Worm (Caenorhabditis elegans) whole organism, midembryonic: ENCODE data around the gene nlp-22.

Experiments
- T22C8.4 ChIP-seq: fragments of 200-800 bp; sonication (Bioruptor generic); IDR thresholded peaks from 2 replicates; pipeline ENCODE4 v1.3.6; 2022; ENCODE audit warnings: missing genetic modification characterization, missing compliant biosample characterization
- cog-1 ChIP-seq: sonication (generic microtip); optimal IDR thresholded peaks from 2 replicates; lab custom pipeline; 2016; ENCODE audit warnings: missing genetic modification characterization, missing compliant biosample characterization
- flt-1 ChIP-seq: fragments of 200-800 bp; sonication (Bioruptor generic); IDR thresholded peaks from 2 replicates; pipeline ENCODE4 v1.3.6; 2022; ENCODE audit warnings: missing genetic modification characterization, missing compliant biosample characterization
- klf-2 ChIP-seq: fragments of 200-800 bp; sonication (Bioruptor generic); conservative IDR thresholded peaks from 2 replicates; pipeline ENCODE4 v1.3.6; 2022; ENCODE audit warnings: missing genetic modification reagents, missing genetic modification characterization, missing compliant biosample characterization
- med-1 ChIP-seq: sonication (generic microtip); optimal IDR thresholded peaks from 2 replicates; lab custom pipeline; 2017; ENCODE audit warnings: missing genetic modification characterization, mild to moderate bottlenecking, missing compliant biosample characterization, antibody characterized with exemption, missing genetic modification reagents; ENCODE audit not compliant: insufficient read depth
- ref-1 ChIP-seq: fragments of 200-800 bp; sonication (Bioruptor generic); conservative IDR thresholded peaks from 2 replicates; pipeline ENCODE4 v1.3.6; 2022; ENCODE audit warnings: missing genetic modification reagents, missing genetic modification characterization, missing compliant biosample characterization
- tab-1 ChIP-seq: fragments of 200-800 bp; sonication (Bioruptor generic); IDR thresholded peaks from 2 replicates; pipeline ENCODE4 v1.3.6; 2022; ENCODE audit warnings: missing genetic modification characterization, missing compliant biosample characterization
- ztf-23 ChIP-seq: fragments of 200-800 bp; sonication (Bioruptor generic); IDR thresholded peaks from 2 replicates; pipeline ENCODE4 v1.3.6; 2022; ENCODE audit warnings: missing genetic modification reagents, missing genetic modification characterization, missing compliant biosample characterization
- ztf-29 ChIP-seq: fragments of 200-800 bp; sonication (Bioruptor generic); IDR thresholded peaks from 2 replicates; pipeline ENCODE4 v1.3.6; 2022; ENCODE audit warnings: missing genetic modification reagents, missing genetic modification characterization, missing compliant biosample characterization

The nlp-22 gene

DNA sequence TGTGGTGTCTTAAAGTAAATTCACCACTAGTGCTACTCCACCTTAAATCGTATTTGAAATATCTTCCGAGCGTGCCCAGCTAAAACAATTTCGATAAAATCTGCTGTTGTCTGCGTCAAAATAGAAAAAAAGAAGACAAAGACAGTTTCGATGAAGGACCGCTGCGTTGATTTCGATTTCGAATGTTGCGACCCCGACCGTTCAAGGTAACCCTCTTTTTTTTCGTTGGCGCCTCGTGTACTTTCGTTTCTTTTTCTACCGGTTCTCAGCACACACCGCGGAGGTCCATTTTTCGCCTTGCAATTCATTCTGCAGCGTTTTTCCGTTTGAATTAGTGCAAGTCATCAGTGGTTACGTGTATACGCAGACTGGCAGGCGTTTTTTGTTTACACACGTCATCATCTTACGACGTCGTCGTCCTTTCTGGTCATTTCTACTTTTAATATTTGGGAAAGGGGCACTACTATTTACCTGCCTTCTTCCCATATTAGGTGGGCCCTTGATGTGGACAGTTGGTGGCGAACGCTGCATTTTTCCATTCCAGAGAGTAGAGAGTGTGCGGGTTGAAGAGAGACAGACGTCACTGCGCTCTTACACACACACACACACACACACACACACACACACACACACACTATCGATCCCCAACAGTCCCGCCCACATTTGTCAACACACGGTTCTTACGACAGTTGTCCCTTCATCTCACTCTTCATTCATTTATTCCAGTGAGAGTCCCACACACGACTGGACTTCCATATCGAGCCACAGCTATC, 26.3 kb upstream of the nlp-22 start:
- TF ChIP-seq med-1 (no peak), cog-1 (tag; lab: Kevin White, UChicago) (peak; percentile 8), ztf-29 (GFP tag; lab: Robert Waterston, UW) (no peak), flt-1 (GFP tag; lab: Robert Waterston, UW) (no peak), T22C8.4 (peak; percentile 17; the same call in 1 of the 2 replicates)

DNA sequence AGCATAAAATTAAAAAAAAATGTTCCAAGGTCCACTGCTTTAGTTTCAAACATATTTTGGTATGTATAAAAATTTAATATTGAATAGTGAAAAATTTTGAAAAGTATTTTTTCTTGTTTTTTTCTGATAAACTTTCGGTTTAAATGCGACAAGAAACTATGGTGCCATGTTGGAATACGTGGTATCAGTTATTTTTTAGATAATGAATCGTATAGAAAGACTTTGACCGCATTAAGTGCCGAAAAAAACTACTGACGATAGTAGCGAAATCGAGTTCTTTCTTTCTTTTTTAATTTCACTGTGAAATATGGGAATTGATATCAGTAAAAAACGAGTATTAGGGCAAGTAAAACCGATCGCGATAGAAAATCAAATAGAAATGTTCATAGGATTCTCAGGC, 24.0 kb upstream of the nlp-22 start, which contains the start of gene T24D8.6:
T24D8.6 (minus strand) TSS at position 101 of the 400 bp plus-strand sequence.
- no peak for TF ChIP-seq T22C8.4
- no peak for TF ChIP-seq klf-2 (GFP tag; lab: Robert Waterston, UW)
- no peak for TF ChIP-seq tab-1 (GFP tag; lab: Robert Waterston, UW)
- TF ChIP-seq med-1 = no peak
- no peak for TF ChIP-seq ztf-23
- no peak for TF ChIP-seq flt-1 (GFP tag; lab: Robert Waterston, UW)
- TF ChIP-seq cog-1 (tag; lab: Kevin White, UChicago) = no peak
- no peak for TF ChIP-seq ref-1 (GFP tag; lab: Robert Waterston, UW)
- TF ChIP-seq ztf-29 (GFP tag; lab: Robert Waterston, UW) = no peak

DNA sequence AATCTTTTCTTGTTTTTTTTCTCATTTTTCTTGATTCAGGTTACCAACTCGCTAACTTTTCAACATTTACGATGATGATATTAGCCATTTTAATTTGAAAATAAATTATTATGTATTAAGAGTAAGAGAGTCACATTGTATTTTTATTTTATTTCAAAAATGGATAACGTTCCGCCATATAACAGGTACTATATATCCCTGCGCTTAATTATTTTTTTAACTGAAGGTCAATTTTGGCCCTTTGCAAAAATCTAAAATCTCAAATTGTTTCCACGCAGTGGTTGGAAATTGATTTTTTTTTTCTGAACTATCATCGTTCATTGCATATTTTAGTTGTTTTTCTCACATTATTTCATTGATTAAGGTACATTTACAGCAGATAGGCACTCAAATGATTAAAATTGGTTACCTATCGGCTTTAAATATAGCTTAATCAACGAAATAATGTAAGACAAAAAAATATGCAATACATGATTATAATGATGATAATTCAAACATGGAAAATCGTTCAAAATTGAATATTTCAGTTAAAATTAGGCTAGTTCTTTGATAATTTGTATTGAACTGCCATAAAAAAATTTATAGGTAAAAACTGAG, 22.9 kb upstream of the nlp-22 start:
- no peak for TF ChIP-seq T22C8.4

DNA sequence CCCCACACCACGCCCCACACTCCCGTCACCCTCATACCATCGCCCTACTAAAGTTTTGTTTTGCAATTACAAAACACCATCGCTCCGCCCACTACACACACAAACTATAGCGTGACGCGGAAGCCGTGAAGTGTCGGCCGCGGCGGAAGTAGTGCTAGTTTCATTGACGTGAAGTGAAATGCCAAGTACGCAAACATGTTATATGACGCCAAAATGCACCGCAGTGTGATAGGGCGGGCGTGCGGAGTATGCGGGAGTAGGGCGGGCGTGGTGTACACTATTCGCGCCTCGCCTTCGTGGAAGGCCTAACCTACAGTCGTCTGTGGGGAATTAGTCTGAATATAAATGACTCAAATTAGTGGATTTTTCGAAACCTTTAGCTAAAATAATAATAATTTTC, 21.0 kb upstream of the nlp-22 start:
- TF ChIP-seq ref-1 (GFP tag; lab: Robert Waterston, UW) = no peak
- no peak for TF ChIP-seq klf-2 (GFP tag; lab: Robert Waterston, UW)
- TF ChIP-seq ztf-23 = no peak
- no peak for TF ChIP-seq T22C8.4
- no peak for TF ChIP-seq tab-1 (GFP tag; lab: Robert Waterston, UW)
- TF ChIP-seq flt-1 (GFP tag; lab: Robert Waterston, UW) = 0 out of 2 replicates have a peak, but pooled peaks have one; percentile 15

DNA sequence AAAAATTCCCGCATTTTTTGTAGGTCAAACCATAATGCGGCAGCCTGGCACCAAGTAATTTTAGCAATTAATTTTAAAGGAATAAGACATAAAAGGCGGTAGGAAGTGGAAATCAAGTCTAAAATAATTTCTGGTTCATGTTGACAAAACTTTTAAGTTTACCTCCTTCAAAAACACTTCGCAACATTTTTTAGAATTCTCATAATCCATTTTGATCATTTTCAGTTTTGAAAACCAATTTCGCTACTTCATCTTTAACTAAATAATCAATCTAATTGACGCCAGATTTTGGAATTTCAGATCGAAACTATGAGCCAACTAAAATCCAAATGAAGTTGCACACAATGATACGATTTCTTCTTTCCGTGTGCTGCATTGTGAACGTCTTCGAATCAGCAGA, 17.9 kb upstream of the nlp-22 start, which contains the start of gene lgc-40:
lgc-40 (plus strand) TSS at position 301 of the 400 bp plus-strand sequence.
- TF ChIP-seq flt-1 (GFP tag; lab: Robert Waterston, UW) (no peak), med-1 (no peak), ref-1 (GFP tag; lab: Robert Waterston, UW) (no peak), tab-1 (GFP tag; lab: Robert Waterston, UW) (no peak), T22C8.4 (no peak), cog-1 (tag; lab: Kevin White, UChicago) (no peak), ztf-29 (GFP tag; lab: Robert Waterston, UW) (no peak), ztf-23 (no peak), klf-2 (GFP tag; lab: Robert Waterston, UW) (no peak)

DNA sequence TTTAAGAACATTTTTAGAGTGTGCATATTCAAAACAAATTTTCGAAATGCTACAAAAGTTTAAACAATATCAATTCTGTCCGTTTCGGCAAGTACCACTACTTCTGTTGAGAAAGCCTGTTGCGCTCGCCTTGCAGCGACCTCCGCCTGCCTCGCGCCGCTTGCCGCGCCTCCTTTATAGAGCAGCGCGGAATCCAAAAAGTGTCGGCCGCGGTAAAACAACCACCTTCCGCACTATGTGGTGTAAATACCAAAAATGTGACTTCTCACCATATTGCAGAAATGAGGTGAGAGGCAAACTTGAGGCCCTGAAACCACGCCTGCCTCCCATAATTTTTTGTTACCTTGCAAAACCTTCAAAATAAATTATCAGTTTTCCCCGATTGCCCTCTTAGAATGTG, 11.0 kb upstream of the nlp-22 start:
- TF ChIP-seq ztf-29 (GFP tag; lab: Robert Waterston, UW) (no peak), cog-1 (tag; lab: Kevin White, UChicago) (no peak), ref-1 (GFP tag; lab: Robert Waterston, UW) (no peak), T22C8.4 (no peak), med-1 (no peak), ztf-23 (no peak), tab-1 (GFP tag; lab: Robert Waterston, UW) (no peak), klf-2 (GFP tag; lab: Robert Waterston, UW) (no peak), flt-1 (GFP tag; lab: Robert Waterston, UW) (no peak)

DNA sequence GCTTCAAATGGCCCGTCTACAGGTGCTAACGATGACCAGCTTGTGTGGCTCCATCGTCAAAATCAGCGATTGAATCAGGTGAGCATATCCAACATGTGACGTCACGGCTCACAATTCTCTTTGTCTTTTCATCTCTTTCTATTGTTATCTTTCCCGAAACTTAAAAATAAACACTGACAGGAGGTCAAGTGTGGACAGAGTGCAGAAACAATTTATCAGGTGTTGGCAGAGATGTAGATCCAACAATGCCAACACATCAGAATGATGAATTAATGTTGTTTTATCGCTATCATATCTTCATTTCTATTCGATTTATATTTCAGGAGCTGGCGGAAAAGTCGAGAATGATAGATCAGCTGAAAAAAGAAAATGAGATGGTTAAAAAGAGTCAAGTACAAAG, 6.1 kb upstream of the nlp-22 start:
- TF ChIP-seq klf-2 (GFP tag; lab: Robert Waterston, UW) (no peak), cog-1 (tag; lab: Kevin White, UChicago) (no peak), med-1 (no peak), tab-1 (GFP tag; lab: Robert Waterston, UW) (no peak), T22C8.4 (no peak), ref-1 (GFP tag; lab: Robert Waterston, UW) (no peak), ztf-29 (GFP tag; lab: Robert Waterston, UW) (no peak), ztf-23 (no peak), flt-1 (GFP tag; lab: Robert Waterston, UW) (no peak)

DNA sequence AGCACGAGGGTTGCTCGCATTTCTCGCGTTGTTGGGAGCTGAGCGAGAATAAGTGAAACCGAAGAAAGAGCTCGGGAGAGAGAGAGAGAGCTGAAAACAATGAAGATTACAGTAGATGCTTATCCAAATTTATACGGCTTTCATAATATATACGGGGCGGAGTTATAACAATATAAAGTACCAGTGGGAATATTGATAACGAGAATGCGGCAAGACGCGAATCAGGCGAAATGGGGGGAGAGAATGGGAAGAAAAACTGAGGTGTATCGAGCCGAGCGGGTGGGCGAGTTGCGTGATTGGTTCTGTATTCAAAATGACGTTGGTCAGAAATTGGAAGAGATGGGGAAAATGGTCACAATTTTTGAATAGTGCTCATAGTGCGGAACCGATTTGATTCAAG, 2.8 kb upstream of the nlp-22 start, which contains the start of gene nlp-2:
nlp-2 (minus strand) TSS at position 101 of the 400 bp plus-strand sequence.
- no peak for TF ChIP-seq klf-2 (GFP tag; lab: Robert Waterston, UW)
- no peak for TF ChIP-seq ztf-23
- TF ChIP-seq ztf-29 (GFP tag; lab: Robert Waterston, UW) = no peak
- no peak for TF ChIP-seq tab-1 (GFP tag; lab: Robert Waterston, UW)
- TF ChIP-seq cog-1 (tag; lab: Kevin White, UChicago) = no peak
- TF ChIP-seq flt-1 (GFP tag; lab: Robert Waterston, UW) = no peak
- TF ChIP-seq T22C8.4 = no peak
- TF ChIP-seq ref-1 (GFP tag; lab: Robert Waterston, UW) = no peak
- TF ChIP-seq med-1 = no peak

DNA sequence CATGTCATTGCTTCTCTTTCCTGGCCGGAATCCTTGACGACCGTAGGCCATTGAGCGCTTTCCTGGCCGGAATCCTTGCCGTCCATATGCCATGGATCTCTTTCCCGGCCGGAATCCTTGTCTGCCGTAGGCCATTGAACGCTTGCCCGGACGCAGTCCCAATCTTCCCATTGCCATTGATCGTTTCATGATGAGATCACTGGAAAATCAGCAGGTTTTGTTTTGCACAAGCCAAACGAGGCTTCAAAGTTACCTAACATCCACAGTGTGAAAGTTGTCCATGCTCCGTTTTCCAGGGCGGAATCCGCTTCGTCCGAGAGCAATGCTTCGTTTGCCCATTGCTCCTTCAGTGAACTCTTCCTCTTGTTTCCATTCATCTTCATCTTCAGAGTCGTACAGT, 2.2 kb upstream of the nlp-22 start:
- TF ChIP-seq cog-1 (tag; lab: Kevin White, UChicago) (no peak), ztf-23 (no peak), ref-1 (GFP tag; lab: Robert Waterston, UW) (no peak), flt-1 (GFP tag; lab: Robert Waterston, UW) (no peak), klf-2 (GFP tag; lab: Robert Waterston, UW) (no peak), ztf-29 (GFP tag; lab: Robert Waterston, UW) (no peak), T22C8.4 (no peak), tab-1 (GFP tag; lab: Robert Waterston, UW) (no peak)

DNA sequence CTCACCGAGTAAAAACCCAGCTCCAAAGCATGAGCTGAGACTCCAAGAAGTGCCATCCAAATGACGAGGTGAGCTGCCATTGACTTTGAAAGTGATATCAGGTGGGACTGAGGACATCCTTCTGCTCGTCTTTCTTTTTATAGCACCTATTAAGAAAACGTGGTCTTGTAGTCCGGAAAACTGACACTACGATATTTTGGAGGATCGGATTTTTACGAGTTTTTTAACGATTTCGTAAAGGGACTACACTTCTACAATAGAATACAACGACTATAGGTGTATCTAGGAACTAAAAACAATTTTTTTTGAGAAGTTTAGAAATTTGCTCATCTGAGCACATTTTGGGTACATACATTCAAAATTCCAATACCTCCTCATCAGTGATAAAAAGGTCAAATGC, 970 bp upstream of the nlp-22 start, which contains the start of gene nlp-23:
nlp-23 (minus strand) TSS at position 101 of the 400 bp plus-strand sequence.
- TF ChIP-seq med-1 (no peak), flt-1 (GFP tag; lab: Robert Waterston, UW) (no peak), ztf-29 (GFP tag; lab: Robert Waterston, UW) (no peak), cog-1 (tag; lab: Kevin White, UChicago) (no peak), ztf-23 (no peak), klf-2 (GFP tag; lab: Robert Waterston, UW) (no peak), T22C8.4 (no peak), ref-1 (GFP tag; lab: Robert Waterston, UW) (no peak), tab-1 (GFP tag; lab: Robert Waterston, UW) (no peak)
